In the genomic region with DNA sequence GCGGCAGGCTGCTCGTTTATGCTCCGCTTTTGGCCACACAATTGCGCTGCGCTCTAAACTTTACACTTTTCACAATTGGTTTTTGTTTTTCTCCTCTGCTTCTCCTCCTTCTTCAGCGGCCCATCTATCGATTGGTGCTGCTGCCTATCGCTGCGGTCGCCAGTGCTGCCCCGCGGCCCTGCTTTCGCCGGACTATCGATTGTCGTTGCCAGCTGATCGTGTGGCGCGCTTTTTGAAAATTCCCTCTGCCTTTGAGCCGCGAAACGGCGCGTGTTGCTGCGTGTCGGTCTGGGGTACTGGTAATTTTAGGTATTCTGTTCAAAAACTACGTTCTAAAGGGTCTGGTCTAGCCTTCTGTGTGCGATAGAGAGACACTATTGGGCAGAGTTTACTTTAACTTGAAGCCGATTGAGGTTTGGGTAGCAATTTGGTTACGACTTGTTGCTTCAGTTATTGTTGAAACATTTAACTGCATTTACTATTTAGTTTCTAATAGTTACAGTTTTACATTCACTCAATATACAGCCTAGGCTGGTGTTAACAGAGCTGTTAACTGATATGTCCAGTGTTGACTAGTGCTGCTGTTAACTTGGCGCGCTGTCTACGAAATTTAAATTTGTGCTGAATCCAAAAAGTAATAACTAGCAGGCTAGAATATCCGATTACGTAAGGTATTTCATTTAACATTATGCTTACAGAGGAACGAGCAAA, we compare ENCODE assay signal across 1 fruit fly cellular context.
TF ChIP-seq lines count a peak whose summit lies in the region.

A gene (minus strand): TSS at position 392 of the 711 bp plus-strand sequence.

TF ChIP-seq in whole organism, embryonic, 481 proteins besides CTCF, POLR2A, EP300 and RAD21 (continued from another document):
- peak; percentile 79 for TF ChIP-seq mld (GFP tag; IDR thresholded peaks at IDR 0.05; lab: Robert Waterston, UW; ENCODE audit: partially characterized antibody)
- TF ChIP-seq CG9817 (tag; optimal IDR thresholded peaks at IDR 0.05; lab: Kevin White, UChicago), result no peak
- no peak for TF ChIP-seq CG12155 (GFP tag; optimal IDR thresholded peaks at IDR 0.05; lab: Kevin White, UChicago)
- TF ChIP-seq CG17186 (GFP tag; optimal IDR thresholded peaks at IDR 0.05; lab: Kevin White, UChicago), result peak; percentile 69
- no peak for TF ChIP-seq eve (GFP tag; optimal IDR thresholded peaks at IDR 0.05; lab: Kevin White, UChicago)
- no peak for TF ChIP-seq NfI (GFP tag; optimal IDR thresholded peaks at IDR 0.05; lab: Kevin White, UChicago)
- 0 out of 3 replicates have a peak, but pooled peaks have one; percentile 30 for TF ChIP-seq CG11456 (GFP tag; IDR thresholded peaks at IDR 0.05; lab: Robert Waterston, UW)
- 0 out of 2 replicates have a peak, but pooled peaks have one; percentile 30 for TF ChIP-seq CG11696 (GFP tag; IDR thresholded peaks at IDR 0.05; lab: Robert Waterston, UW)
- no peak for TF ChIP-seq CG33213 (GFP tag; optimal IDR thresholded peaks at IDR 0.05; lab: Kevin White, UChicago)
- peak; percentile 58 for TF ChIP-seq zen2 (GFP tag; IDR thresholded peaks at IDR 0.05; lab: Robert Waterston, UW; ENCODE audit: partially characterized antibody)
- peak; percentile 88 for TF ChIP-seq Dll (GFP tag; IDR thresholded peaks at IDR 0.05; lab: Robert Waterston, UW; ENCODE audit: partially characterized antibody)
- no peak for TF ChIP-seq Fer3 (tag; optimal IDR thresholded peaks at IDR 0.05; lab: Kevin White, UChicago)
- peak; percentile 90 for TF ChIP-seq CG42726 (GFP tag; IDR thresholded peaks at IDR 0.05; lab: Robert Waterston, UW; ENCODE audit: partially characterized antibody)
- TF ChIP-seq sens (GFP tag; lab: Kevin White, UChicago), result peak; percentile 76
- no peak for TF ChIP-seq Doc2 (GFP tag; IDR thresholded peaks at IDR 0.05; lab: Robert Waterston, UW)
- peak; percentile 33 for TF ChIP-seq ftz-f1 (GFP tag; optimal IDR thresholded peaks at IDR 0.05; lab: Kevin White, UChicago)
- TF ChIP-seq CG10209 (GFP tag; optimal IDR thresholded peaks at IDR 0.05; lab: Kevin White, UChicago), result no peak
- no peak for TF ChIP-seq Oaz (GFP tag; IDR thresholded peaks at IDR 0.05; lab: Robert Waterston, UW)
- TF ChIP-seq tna (GFP tag; IDR thresholded peaks at IDR 0.05; lab: Robert Waterston, UW; ENCODE audit: partially characterized antibody), result peak; percentile 90
- no peak for TF ChIP-seq emc (GFP tag; optimal IDR thresholded peaks at IDR 0.05; lab: Kevin White, UChicago)
- TF ChIP-seq prd (optimal IDR thresholded peaks at IDR 0.05; lab: Kevin White, UChicago), result no peak
- peak; percentile 34; the same call in 1 of the 3 replicates for TF ChIP-seq prd (GFP tag; IDR thresholded peaks at IDR 0.05; lab: Robert Waterston, UW)
- no peak for TF ChIP-seq HLHmδ (GFP tag; optimal IDR thresholded peaks at IDR 0.05; lab: Kevin White, UChicago)
- peak; percentile 38 for TF ChIP-seq CG9797 (GFP tag; optimal IDR thresholded peaks at IDR 0.05; lab: Kevin White, UChicago)
- no peak for TF ChIP-seq sima (GFP tag; optimal IDR thresholded peaks at IDR 0.05; lab: Kevin White, UChicago)
- TF ChIP-seq CG4617 (GFP tag; optimal IDR thresholded peaks at IDR 0.05; lab: Kevin White, UChicago; ENCODE audit: borderline replicate concordance), result peak; percentile 80
- peak; percentile 77 for TF ChIP-seq hbn (GFP tag; IDR thresholded peaks at IDR 0.05; lab: Robert Waterston, UW; ENCODE audit: partially characterized antibody)
- no peak for TF ChIP-seq CG43689 (GFP tag; IDR thresholded peaks at IDR 0.05; lab: Robert Waterston, UW)
- no peak for TF ChIP-seq gcm (GFP tag; optimal IDR thresholded peaks at IDR 0.05; lab: Kevin White, UChicago)
- peak; percentile 91; the same call in 3 of the 4 replicates for TF ChIP-seq chinmo (GFP tag; IDR thresholded peaks at IDR 0.05; lab: Robert Waterston, UW; ENCODE audit: partially characterized antibody)
- peak; percentile 72 to 99 for TF ChIP-seq crp (GFP tag; optimal IDR thresholded peaks at IDR 0.05; lab: Kevin White, UChicago)
- TF ChIP-seq Bgb (GFP tag; IDR thresholded peaks at IDR 0.05; lab: Robert Waterston, UW; ENCODE audit: partially characterized antibody), result peak; percentile 92
- TF ChIP-seq CG13424 (tag; optimal IDR thresholded peaks at IDR 0.05; lab: Kevin White, UChicago), result no peak
- TF ChIP-seq CG13287 (GFP tag; IDR thresholded peaks at IDR 0.05; lab: Robert Waterston, UW; ENCODE audit: partially characterized antibody), result peak; percentile 90
- TF ChIP-seq Scr (GFP tag; IDR thresholded peaks at IDR 0.05; lab: Robert Waterston, UW; ENCODE audit: partially characterized antibody), result peak; percentile 82
- 0 out of 3 replicates have a peak, but pooled peaks have one; percentile 11 for TF ChIP-seq CG34422 (GFP tag; IDR thresholded peaks at IDR 0.05; lab: Robert Waterston, UW)
- TF ChIP-seq CG10979 (tag; optimal IDR thresholded peaks at IDR 0.05; lab: Kevin White, UChicago), result no peak
- TF ChIP-seq nerfin-2 (GFP tag; IDR thresholded peaks at IDR 0.05; lab: Robert Waterston, UW; ENCODE audit: partially characterized antibody), result peak; percentile 90
- peak; percentile 100 for TF ChIP-seq CG14710 (tag; optimal IDR thresholded peaks at IDR 0.05; lab: Kevin White, UChicago)
- peak; percentile 98 for TF ChIP-seq E2f2 (GFP tag; IDR thresholded peaks at IDR 0.05; lab: Robert Waterston, UW)
- TF ChIP-seq CG12391 (tag; optimal IDR thresholded peaks at IDR 0.05; lab: Kevin White, UChicago), result peak; percentile 16
- no peak for TF ChIP-seq CG3281 (GFP tag; optimal IDR thresholded peaks at IDR 0.05; lab: Kevin White, UChicago)
- no peak for TF ChIP-seq CG15479 (GFP tag; optimal IDR thresholded peaks at IDR 0.05; lab: Kevin White, UChicago)
- TF ChIP-seq crol (GFP tag; IDR thresholded peaks at IDR 0.05; lab: Robert Waterston, UW), result peak; percentile 58
- TF ChIP-seq bsh (GFP tag; optimal IDR thresholded peaks at IDR 0.05; lab: Kevin White, UChicago), result no peak
- no peak for TF ChIP-seq sob (GFP tag; IDR thresholded peaks at IDR 0.05; lab: Robert Waterston, UW)
- no peak for TF ChIP-seq pan (optimal IDR thresholded peaks at IDR 0.05; lab: Kevin White, UChicago)
- no peak for TF ChIP-seq pan (GFP tag; optimal IDR thresholded peaks at IDR 0.05 in 1 of 2, IDR thresholded peaks at IDR 0.05 in 1 of 2)
- TF ChIP-seq HLH3B (GFP tag; IDR thresholded peaks at IDR 0.05; lab: Robert Waterston, UW), result no peak
- peak; percentile 20 for TF ChIP-seq CoRest (tag; optimal IDR thresholded peaks at IDR 0.05; lab: Kevin White, UChicago)
- no peak for TF ChIP-seq Dad (GFP tag; optimal IDR thresholded peaks at IDR 0.05; lab: Kevin White, UChicago)
- TF ChIP-seq psq (GFP tag; optimal IDR thresholded peaks at IDR 0.05; lab: Kevin White, UChicago), result peak; percentile 97
- peak; percentile 44 for TF ChIP-seq CG3847 (GFP tag; IDR thresholded peaks at IDR 0.05; lab: Robert Waterston, UW)
- no peak for TF ChIP-seq Elba2 (GFP tag; optimal IDR thresholded peaks at IDR 0.05; lab: Kevin White, UChicago)
- TF ChIP-seq kah (GFP tag; optimal IDR thresholded peaks at IDR 0.05; lab: Kevin White, UChicago), result no peak
- peak; percentile 7 for TF ChIP-seq CG18262 (tag; optimal IDR thresholded peaks at IDR 0.05; lab: Kevin White, UChicago)
- TF ChIP-seq BEAF-32 (GFP tag; optimal IDR thresholded peaks at IDR 0.05; lab: Kevin White, UChicago), result peak; percentile 88
- TF ChIP-seq CG17829 (tag; optimal IDR thresholded peaks at IDR 0.05; lab: Kevin White, UChicago), result peak; percentile 59
- peak; percentile 1 for TF ChIP-seq HLH54F (GFP tag; optimal IDR thresholded peaks at IDR 0.05; lab: Kevin White, UChicago)
- TF ChIP-seq CG6765 (GFP tag; optimal IDR thresholded peaks at IDR 0.05; lab: Kevin White, UChicago), result no peak
TF ChIP-seq in whole organism, embryonic: peak in this region for 106.
